Worm (Caenorhabditis elegans) whole organism, L4 larva: ENCODE results near the gene srh-34.
A peak's percentile ranks its signal among the peaks of the same experiment; 100 is the strongest.

Source experiments
- F37D6.2 ChIP-seq: sonication (generic microtip); optimal IDR thresholded peaks from 2 replicates; lab custom pipeline; 2016; ENCODE audit warnings: mild to moderate bottlenecking, missing genetic modification characterization, missing compliant biosample characterization
- R02D3.7 ChIP-seq: fragments of 150-350 bp; sonication (generic microtip); optimal IDR thresholded peaks from 3 replicates; lab custom pipeline; 2014; ENCODE audit warnings: missing biosample characterization, missing genetic modification characterization
- T26A8.4 ChIP-seq: fragments of 200-800 bp; sonication (Bioruptor generic); IDR thresholded peaks from 2 replicates; pipeline ENCODE4 v1.3.6; 2022; ENCODE audit warnings: missing genetic modification characterization, missing compliant biosample characterization
- Y105C5A.15 ChIP-seq: fragments of 200-800 bp; sonication (Bioruptor generic); IDR thresholded peaks from 2 replicates; pipeline ENCODE4 v1.3.6; 2022; ENCODE audit warnings: missing genetic modification characterization, missing compliant biosample characterization
- Y48G9A.11 ChIP-seq: fragments of 200-800 bp; sonication (Bioruptor generic); IDR thresholded peaks from 2 replicates; pipeline ENCODE4 v1.3.6; 2022; ENCODE audit warnings: missing genetic modification reagents, missing genetic modification characterization, missing compliant biosample characterization
- Y5F2A.4 ChIP-seq: fragments of 200-800 bp; sonication (Bioruptor generic); optimal IDR thresholded peaks from 2 replicates; lab custom pipeline; 2018; ENCODE audit warnings: mild to moderate bottlenecking, missing genetic modification characterization, missing compliant biosample characterization
- aly-2 ChIP-seq: sonication (generic microtip); optimal IDR thresholded peaks from 2 replicates; lab custom pipeline; 2018; ENCODE audit warnings: missing biosample characterization, missing genetic modification characterization
- attf-4 ChIP-seq: sonication (generic microtip); optimal IDR thresholded peaks from 3 replicates; lab custom pipeline; 2017; ENCODE audit warnings: missing biosample characterization, missing genetic modification characterization
- ceh-44 ChIP-seq: fragments of 200-800 bp; sonication (Bioruptor generic); IDR thresholded peaks from 2 replicates; pipeline ENCODE4 v1.3.6; 2022; ENCODE audit warnings: missing genetic modification reagents, missing genetic modification characterization, missing compliant biosample characterization
- daf-12 ChIP-seq: fragments of 150-350 bp; optimal IDR thresholded peaks from 2 replicates; lab custom pipeline; 2014; ENCODE audit warnings: missing biosample characterization, missing genetic modification reagents, missing genetic modification characterization
- dmd-9 ChIP-seq: fragments of 200-800 bp; sonication (Bioruptor generic); IDR thresholded peaks from 2 replicates; pipeline ENCODE4 v1.3.6; 2022; ENCODE audit warnings: missing genetic modification reagents, missing genetic modification characterization, missing compliant biosample characterization
- duxl-1 ChIP-seq: sonication (generic microtip); optimal IDR thresholded peaks from 2 replicates; lab custom pipeline; 2016; ENCODE audit warnings: mild to moderate bottlenecking, missing genetic modification characterization, moderate library complexity, missing compliant biosample characterization; ENCODE audit not compliant: poor library complexity
- egl-43 ChIP-seq: fragments of 200-800 bp; sonication (Bioruptor generic); IDR thresholded peaks from 2 replicates; pipeline ENCODE4 v1.3.6; 2022; ENCODE audit warnings: missing genetic modification reagents, missing genetic modification characterization, missing compliant biosample characterization
- gei-8 ChIP-seq: fragments of 200-800 bp; sonication (Bioruptor generic); optimal IDR thresholded peaks from 2 replicates; lab custom pipeline; 2018; ENCODE audit warnings: mild to moderate bottlenecking, missing genetic modification characterization, missing compliant biosample characterization
- hif-1 ChIP-seq, 2 experiments: sonication (generic microtip); optimal IDR thresholded peaks; 2 replicates each; lab custom pipeline; 2016 to 2017; ENCODE audit warnings: missing compliant biosample characterization in 2 of 2, missing genetic modification characterization in 2 of 2, missing genetic modification reagents in 2 of 2, missing genotype in 2 of 2, mild to moderate bottlenecking in 1 of 2
- hlh-11 ChIP-seq: fragments of 200-800 bp; sonication (Bioruptor generic); optimal IDR thresholded peaks from 2 replicates; lab custom pipeline; 2018; ENCODE audit warnings: mild to moderate bottlenecking, missing genetic modification characterization, missing compliant biosample characterization
- lim-7 ChIP-seq: fragments of 200-800 bp; sonication (Bioruptor generic); IDR thresholded peaks from 2 replicates; pipeline ENCODE4 v1.3.6; 2022; ENCODE audit warnings: missing genetic modification characterization, missing compliant biosample characterization
- lin-15B ChIP-seq: fragments of 150-350 bp; sonication (generic microtip); optimal IDR thresholded peaks from 3 replicates; lab custom pipeline; 2014; ENCODE audit warnings: missing biosample characterization, missing genetic modification characterization
- lin-38 ChIP-seq: fragments of 200-800 bp; sonication (Bioruptor generic); IDR thresholded peaks from 2 replicates; pipeline ENCODE4 v1.3.6; 2022; ENCODE audit warnings: missing genetic modification reagents, missing genetic modification characterization, missing compliant biosample characterization
- lin-39 ChIP-seq: fragments of 150-350 bp; optimal IDR thresholded peaks from 2 replicates; lab custom pipeline; 2014; ENCODE audit warnings: missing biosample characterization, missing genetic modification reagents, missing genetic modification characterization
- nhr-10 ChIP-seq: fragments of 150-350 bp; optimal IDR thresholded peaks from 2 replicates; lab custom pipeline; 2014; ENCODE audit warnings: missing biosample characterization, missing genetic modification characterization
- nhr-41 ChIP-seq: fragments of 200-800 bp; sonication (Bioruptor generic); IDR thresholded peaks from 2 replicates; pipeline ENCODE4 v1.3.6; 2022; ENCODE audit warnings: missing genetic modification reagents, missing genetic modification characterization, missing compliant biosample characterization
- nhr-42 ChIP-seq: fragments of 200-800 bp; sonication (Bioruptor generic); IDR thresholded peaks from 2 replicates; pipeline ENCODE4 v1.3.6; 2022; ENCODE audit warnings: missing genetic modification characterization, missing compliant biosample characterization
- nhr-48 ChIP-seq: sonication (generic microtip); optimal IDR thresholded peaks from 2 replicates; lab custom pipeline; 2016; ENCODE audit warnings: mild to moderate bottlenecking, missing genetic modification characterization, missing compliant biosample characterization
- pha-4 ChIP-seq, 2 experiments: fragments of 150-350 bp in 1 of 2; fragments of 200-800 bp in 1 of 2; sonication (Bioruptor generic) in 1 of 2; IDR thresholded peaks in 1 of 2; optimal IDR thresholded peaks in 1 of 2; 2 replicates each; pipeline versions ENCODE4 v1.3.6 to Lab custom; 2014 to 2022; ENCODE audit warnings: missing genetic modification characterization in 2 of 2, missing genetic modification reagents in 2 of 2, missing biosample characterization in 1 of 2, missing compliant biosample characterization in 1 of 2
- pqm-1 ChIP-seq: sonication (generic microtip); optimal IDR thresholded peaks from 2 replicates; lab custom pipeline; 2017; ENCODE audit warnings: missing biosample characterization, missing genetic modification characterization
- rbr-2 ChIP-seq: sonication (generic microtip); optimal IDR thresholded peaks from 2 replicates; lab custom pipeline; 2016; ENCODE audit warnings: missing genotype, missing genetic modification characterization, missing compliant biosample characterization
- snpc-4 ChIP-seq: fragments of 150-350 bp; optimal IDR thresholded peaks from 2 replicates; lab custom pipeline; 2014; ENCODE audit warnings: missing biosample characterization, missing genetic modification characterization
- unc-62 ChIP-seq, 3 experiments: fragments of 150-350 bp in 1 of 3; sonication (generic microtip); optimal IDR thresholded peaks in 2 of 3; peaks in 1 of 3; 1 replicate in 1 of 3; 2 replicates in 2 of 3; lab custom pipeline; 2014 to 2017; ENCODE audit warnings: missing biosample characterization in 3 of 3, missing genetic modification characterization in 3 of 3, missing genetic modification reagents in 3 of 3, missing genotype in 1 of 3
- zag-1 ChIP-seq: fragments of 150-350 bp; optimal IDR thresholded peaks from 2 replicates; lab custom pipeline; 2014; ENCODE audit warnings: missing biosample characterization, missing genetic modification characterization
- zfp-2 ChIP-seq: sonication (generic microtip); optimal IDR thresholded peaks from 2 replicates; lab custom pipeline; 2016; ENCODE audit warnings: mild to moderate bottlenecking, missing genetic modification characterization, missing compliant biosample characterization
- zip-2 ChIP-seq: fragments of 150-350 bp; optimal IDR thresholded peaks from 2 replicates; lab custom pipeline; 2014; ENCODE audit warnings: missing biosample characterization, missing genetic modification characterization
- ztf-11 ChIP-seq: fragments of 150-350 bp; optimal IDR thresholded peaks from 2 replicates; lab custom pipeline; 2014; ENCODE audit warnings: missing biosample characterization, missing genetic modification characterization

srh-34 gene

ce11 chrV:438094-438493, 8.4 kb downstream of the srh-34 start, which contains the start of gene B0554.1 (continued):
- TF ChIP-seq zag-1 (tag; lab: Kevin White, UChicago) (no peak), F37D6.2 (tag; lab: Kevin White, UChicago) (no peak)

DNA sequence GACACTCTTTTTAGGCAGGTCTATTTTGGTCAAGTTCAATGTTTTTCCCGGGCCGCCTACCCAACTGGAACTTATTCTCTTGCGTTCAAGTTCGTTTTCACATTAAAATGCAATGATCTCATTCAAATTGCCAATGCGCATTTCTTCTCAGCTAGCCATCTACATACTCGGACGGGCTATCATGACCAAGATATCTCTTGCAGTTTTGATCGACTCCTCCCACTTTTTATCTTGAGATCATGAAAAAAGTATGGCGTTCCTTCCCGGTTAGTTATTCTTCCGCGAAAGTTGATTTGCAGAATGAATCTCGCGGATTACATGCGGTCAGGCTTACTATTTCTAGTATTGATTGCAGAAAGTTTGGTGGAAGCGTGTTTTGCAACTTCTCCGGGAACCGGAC, 12.6 kb downstream of the srh-34 start, which contains the start of gene B0554.2:
B0554.2 (plus strand) TSS at position 301 of the 400 bp plus-strand sequence.
- TF ChIP-seq zip-2 (no peak), duxl-1 (no peak), lim-7 (no peak), egl-43 (no peak), lin-39 (tag; lab: Kevin White, UChicago) (no peak), dmd-9 (no peak), Y105C5A.15 (GFP tag; lab: Robert Waterston, UW) (no peak), ztf-11 (tag; lab: Kevin White, UChicago) (no peak)

- TF ChIP-seq unc-62 (GFP tag; optimal IDR thresholded peaks at IDR 0.05 in 1 of 2; lab: Kevin White, UChicago) (peak in 1 of 2 experiments; percentile 94), unc-62 (tag; optimal IDR thresholded peaks at IDR 0.05; lab: Kevin White, UChicago) (no peak), F37D6.2 (tag; lab: Kevin White, UChicago) (no peak)
Observed at ce11 chrV:432991-433390, 13.5 kb downstream of the srh-34 start.

DNA sequence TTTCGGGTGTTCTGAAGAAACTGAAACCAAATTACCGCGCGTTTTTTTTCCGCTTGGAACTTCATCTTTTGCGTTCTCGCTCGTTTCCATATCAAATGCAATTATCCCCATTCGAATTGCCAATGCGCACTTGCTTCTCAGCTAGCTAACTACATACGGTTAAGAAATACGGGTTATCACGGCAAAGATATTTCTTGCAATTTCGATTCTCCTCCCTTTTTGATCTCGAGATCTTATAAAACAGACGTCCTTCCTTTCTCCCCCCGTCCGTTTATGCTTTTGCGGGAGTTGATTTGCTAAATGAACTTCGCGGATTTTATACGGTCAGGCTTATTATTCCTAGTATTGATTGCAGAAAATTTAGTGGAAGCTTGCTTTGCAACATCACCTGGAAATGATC, 17.6 kb downstream of the srh-34 start, which contains the start of gene B0554.4:
B0554.4 (plus strand) TSS at position 301 of the 400 bp plus-strand sequence.
- TF ChIP-seq nhr-48 (tag; lab: Kevin White, UChicago), result no peak
- peak in 1 of 2 experiments; percentile 75 for TF ChIP-seq unc-62 (GFP tag; optimal IDR thresholded peaks at IDR 0.05 in 1 of 2; lab: Kevin White, UChicago)
- TF ChIP-seq unc-62 (tag; optimal IDR thresholded peaks at IDR 0.05; lab: Kevin White, UChicago), result no peak
- TF ChIP-seq Y48G9A.11 (GFP tag; lab: Robert Waterston, UW), result no peak
- TF ChIP-seq gei-8 (GFP tag; lab: Kevin White, UChicago), result no peak

- TF ChIP-seq lin-15B (tag; lab: Kevin White, UChicago) (no peak), pha-4 (GFP tag; IDR thresholded peaks at IDR 0.05; lab: Robert Waterston, UW) (no peak), pha-4 (tag; optimal IDR thresholded peaks at IDR 0.05; lab: Kevin White, UChicago) (no peak), hif-1 (tag; optimal IDR thresholded peaks at IDR 0.05; lab: Kevin White, UChicago) (no peak), ceh-44 (no peak), rbr-2 (tag; lab: Kevin White, UChicago) (no peak), daf-12 (tag; lab: Kevin White, UChicago) (no peak), nhr-41 (GFP tag; lab: Robert Waterston, UW) (no peak), T26A8.4 (GFP tag; lab: Robert Waterston, UW) (no peak), attf-4 (no peak), snpc-4 (tag; lab: Kevin White, UChicago) (no peak), lin-38 (GFP tag; lab: Robert Waterston, UW) (no peak), aly-2 (tag; lab: Kevin White, UChicago) (no peak), R02D3.7 (tag; lab: Kevin White, UChicago) (no peak), nhr-42 (GFP tag; lab: Robert Waterston, UW) (no peak), hlh-11 (tag; lab: Kevin White, UChicago) (no peak), pqm-1 (tag; lab: Kevin White, UChicago) (no peak), Y5F2A.4 (GFP tag; lab: Kevin White, UChicago) (no peak), zfp-2 (tag; lab: Kevin White, UChicago) (no peak), nhr-10 (tag; lab: Kevin White, UChicago) (no peak)
Observed at ce11 chrV:424140-424539, 22.3 kb downstream of the srh-34 start, which contains the start of gene B0554.5. Gene B0554.5, plus strand, starts transcription at chrV:424440.
